Worm (Caenorhabditis elegans) whole organism, young adult: Measurements from ENCODE around the gene ykt-6.

Experiments used
- B0019.2 ChIP-seq: fragments of 200-800 bp; sonication (Bioruptor generic); conservative IDR thresholded peaks from 2 replicates; pipeline ENCODE4 v1.3.6; 2022; ENCODE audit warnings: missing genetic modification reagents, missing genetic modification characterization, missing compliant biosample characterization
- B0336.3 ChIP-seq: fragments of 200-800 bp; sonication (Bioruptor generic); IDR thresholded peaks from 2 replicates; pipeline ENCODE4 v1.3.6; 2022; ENCODE audit warnings: missing genetic modification characterization, missing compliant biosample characterization
- C17E4.6 ChIP-seq: fragments of 200-800 bp; sonication (Bioruptor generic); IDR thresholded peaks from 2 replicates; pipeline ENCODE4 v1.3.6; 2022; ENCODE audit warnings: missing genetic modification reagents, missing genetic modification characterization, missing compliant biosample characterization
- D2030.7 ChIP-seq: fragments of 200-800 bp; sonication (Bioruptor generic); IDR thresholded peaks from 2 replicates; pipeline ENCODE4 v1.3.6; 2022; ENCODE audit warnings: missing genetic modification reagents, missing genetic modification characterization, missing compliant biosample characterization
- F52B5.7 ChIP-seq: sonication (generic microtip); optimal IDR thresholded peaks from 2 replicates; lab custom pipeline; 2016; ENCODE audit warnings: mild to moderate bottlenecking, missing genetic modification characterization, missing compliant biosample characterization
- T26A5.8 ChIP-seq: sonication (generic microtip); optimal IDR thresholded peaks from 2 replicates; lab custom pipeline; 2016; ENCODE audit warnings: missing genetic modification characterization, missing compliant biosample characterization
- Y53F4B.3 ChIP-seq: fragments of 200-800 bp; sonication (Bioruptor generic); IDR thresholded peaks from 2 replicates; pipeline ENCODE4 v1.3.6; 2022; ENCODE audit warnings: missing genetic modification reagents, missing genetic modification characterization, missing compliant biosample characterization
- atf-7 ChIP-seq: sonication (generic microtip); optimal IDR thresholded peaks from 2 replicates; lab custom pipeline; 2017; ENCODE audit warnings: mild to moderate bottlenecking, missing genetic modification characterization, missing compliant biosample characterization
- attf-5 ChIP-seq: fragments of 200-800 bp; sonication (Bioruptor generic); optimal IDR thresholded peaks from 2 replicates; lab custom pipeline; 2018; ENCODE audit warnings: mild to moderate bottlenecking, missing genetic modification characterization, missing compliant biosample characterization
- attf-6 ChIP-seq: fragments of 200-800 bp; sonication (Bioruptor generic); IDR thresholded peaks from 2 replicates; pipeline ENCODE4 v1.3.6; 2022; ENCODE audit warnings: missing genetic modification reagents, missing genetic modification characterization, missing compliant biosample characterization
- bed-1 ChIP-seq: fragments of 200-800 bp; sonication (Bioruptor generic); IDR thresholded peaks from 2 replicates; pipeline ENCODE4 v1.3.6; 2022; ENCODE audit warnings: missing genetic modification reagents, missing genetic modification characterization, missing compliant biosample characterization
- ceh-27 ChIP-seq: fragments of 200-800 bp; sonication (Bioruptor generic); optimal IDR thresholded peaks from 2 replicates; lab custom pipeline; 2018; ENCODE audit warnings: mild to moderate bottlenecking, missing genetic modification characterization, moderate library complexity, missing compliant biosample characterization
- ceh-79 ChIP-seq: sonication (generic microtip); optimal IDR thresholded peaks from 2 replicates; lab custom pipeline; 2017; ENCODE audit warnings: mild to moderate bottlenecking, missing genetic modification characterization, missing compliant biosample characterization
- dox-1 ChIP-seq: fragments of 200-800 bp; sonication (Bioruptor generic); IDR thresholded peaks from 2 replicates; pipeline ENCODE4 v1.3.6; 2022; ENCODE audit warnings: missing genetic modification reagents, missing genetic modification characterization, missing compliant biosample characterization
- dpff-1 ChIP-seq: sonication (generic microtip); optimal IDR thresholded peaks from 2 replicates; lab custom pipeline; 2017; ENCODE audit warnings: mild to moderate bottlenecking, missing genetic modification characterization, missing compliant biosample characterization
- efl-1 ChIP-seq: fragments of 150-350 bp; optimal IDR thresholded peaks from 2 replicates; lab custom pipeline; 2014; ENCODE audit warnings: missing biosample characterization, missing genetic modification reagents, missing genetic modification characterization
- ekl-4 ChIP-seq: fragments of 200-800 bp; sonication (Bioruptor generic); IDR thresholded peaks from 2 replicates; pipeline ENCODE4 v1.3.6; 2022; ENCODE audit warnings: missing genetic modification reagents, missing genetic modification characterization, missing compliant biosample characterization
- fkh-3 ChIP-seq: sonication (generic microtip); optimal IDR thresholded peaks from 2 replicates; lab custom pipeline; 2016; ENCODE audit warnings: mild to moderate bottlenecking, missing genetic modification characterization, missing compliant biosample characterization
- hmg-1.2 ChIP-seq: fragments of 200-800 bp; sonication (Bioruptor generic); IDR thresholded peaks from 2 replicates; pipeline ENCODE4 v1.3.6; 2022; ENCODE audit warnings: missing genetic modification reagents, missing genetic modification characterization, missing compliant biosample characterization
- hmg-20 ChIP-seq: fragments of 200-800 bp; sonication (Bioruptor generic); IDR thresholded peaks from 2 replicates; pipeline ENCODE4 v1.3.6; 2022; ENCODE audit warnings: missing genetic modification reagents, missing genetic modification characterization, missing compliant biosample characterization
- let-607 ChIP-seq, 2 experiments: fragments of 200-800 bp in 1 of 2; sonication (Bioruptor generic) in 1 of 2; sonication (generic microtip) in 1 of 2; optimal IDR thresholded peaks; 2 replicates each; lab custom pipeline; 2016 to 2018; ENCODE audit warnings: mild to moderate bottlenecking in 2 of 2, missing compliant biosample characterization in 2 of 2, missing genetic modification characterization in 2 of 2, moderate library complexity in 2 of 2, missing genotype in 1 of 2
- lsl-1 ChIP-seq: fragments of 200-800 bp; sonication (Bioruptor generic); optimal IDR thresholded peaks from 2 replicates; lab custom pipeline; 2018; ENCODE audit warnings: mild to moderate bottlenecking, missing genetic modification characterization, moderate library complexity, missing compliant biosample characterization
- lsy-27 ChIP-seq: sonication (generic microtip); optimal IDR thresholded peaks from 2 replicates; lab custom pipeline; 2017; ENCODE audit warnings: missing genetic modification characterization, mild to moderate bottlenecking, missing compliant biosample characterization, antibody characterized with exemption, missing genotype, borderline replicate concordance; ENCODE audit not compliant: insufficient read depth
- madf-10 ChIP-seq: sonication (generic microtip); optimal IDR thresholded peaks from 2 replicates; lab custom pipeline; 2016; ENCODE audit warnings: mild to moderate bottlenecking, missing genetic modification characterization, missing compliant biosample characterization
- madf-6 ChIP-seq: fragments of 200-800 bp; sonication (Bioruptor generic); IDR thresholded peaks from 2 replicates; pipeline ENCODE4 v1.3.6; 2022; ENCODE audit warnings: missing genetic modification reagents, missing genetic modification characterization, missing compliant biosample characterization
- mes-4 ChIP-seq: sonication (generic microtip); optimal IDR thresholded peaks from 2 replicates; lab custom pipeline; 2016; ENCODE audit warnings: missing genotype, missing genetic modification characterization, missing compliant biosample characterization
- nfya-1 ChIP-seq: sonication (generic microtip); optimal IDR thresholded peaks from 2 replicates; lab custom pipeline; 2017; ENCODE audit warnings: antibody characterized with exemption, missing compliant biosample characterization, missing genetic modification characterization, borderline replicate concordance; ENCODE audit not compliant: insufficient read depth
- nfya-2 ChIP-seq: fragments of 200-800 bp; sonication (Bioruptor generic); IDR thresholded peaks from 2 replicates; pipeline ENCODE4 v1.3.6; 2022; ENCODE audit warnings: missing genetic modification reagents, missing genetic modification characterization, missing compliant biosample characterization
- nfyb-1 ChIP-seq: fragments of 200-800 bp; sonication (Bioruptor generic); IDR thresholded peaks from 2 replicates; pipeline ENCODE4 v1.3.6; 2022; ENCODE audit warnings: missing genetic modification reagents, missing genetic modification characterization, missing compliant biosample characterization
- nhr-80 ChIP-seq: sonication (generic microtip); optimal IDR thresholded peaks from 2 replicates; lab custom pipeline; 2016; ENCODE audit warnings: missing genetic modification characterization, missing compliant biosample characterization
- pha-4 ChIP-seq: fragments of 150-350 bp; sonication (generic microtip); optimal IDR thresholded peaks from 2 replicates; lab custom pipeline; 2014; ENCODE audit warnings: missing biosample characterization, missing genetic modification reagents, missing genetic modification characterization
- rcor-1 ChIP-seq: fragments of 200-800 bp; sonication (Bioruptor generic); IDR thresholded peaks from 2 replicates; pipeline ENCODE4 v1.3.6; 2022; ENCODE audit warnings: missing genetic modification reagents, missing genetic modification characterization, missing compliant biosample characterization
- sdz-38 ChIP-seq: sonication (generic microtip); optimal IDR thresholded peaks from 2 replicates; lab custom pipeline; 2016; ENCODE audit warnings: missing genotype, missing genetic modification characterization, missing compliant biosample characterization
- snpc-1.3 ChIP-seq: sonication (generic microtip); optimal IDR thresholded peaks from 2 replicates; lab custom pipeline; 2017; ENCODE audit warnings: missing genetic modification characterization, mild to moderate bottlenecking, missing compliant biosample characterization, antibody characterized with exemption, moderate library complexity, missing genotype, missing genetic modification reagents; ENCODE audit not compliant: insufficient read depth
- snpc-4 ChIP-seq, 5 experiments: fragments of 150-350 bp in 1 of 5; sonication (generic microtip) in 4 of 5; optimal IDR thresholded peaks; 2 replicates each; lab custom pipeline; 2014 to 2018; ENCODE audit warnings: missing genetic modification characterization in 5 of 5, missing biosample characterization in 3 of 5, antibody characterized with exemption in 2 of 5, mild to moderate bottlenecking in 2 of 5, missing compliant biosample characterization in 2 of 5, missing genotype in 2 of 5, moderate library complexity in 2 of 5, missing genetic modification reagents in 1 of 5
- tlf-1 ChIP-seq: fragments of 200-800 bp; sonication (Bioruptor generic); optimal IDR thresholded peaks from 2 replicates; lab custom pipeline; 2018; ENCODE audit warnings: mild to moderate bottlenecking, missing genetic modification characterization, missing compliant biosample characterization
- unc-130 ChIP-seq: sonication (generic microtip); optimal IDR thresholded peaks from 2 replicates; lab custom pipeline; 2016; ENCODE audit warnings: missing genetic modification reagents, missing genetic modification characterization, missing compliant biosample characterization
- xnd-1 ChIP-seq: sonication (generic microtip); optimal IDR thresholded peaks from 2 replicates; lab custom pipeline; 2016; ENCODE audit warnings: missing genotype, missing genetic modification reagents, missing genetic modification characterization, missing compliant biosample characterization
- ztf-18 ChIP-seq: sonication (generic microtip); optimal IDR thresholded peaks from 2 replicates; lab custom pipeline; 2016; ENCODE audit warnings: missing genotype, mild to moderate bottlenecking, missing genetic modification characterization, missing compliant biosample characterization
- ztf-26 ChIP-seq: sonication (generic microtip); optimal IDR thresholded peaks from 2 replicates; lab custom pipeline; 2017; ENCODE audit warnings: missing genetic modification characterization, missing compliant biosample characterization

The ykt-6 gene

DNA sequence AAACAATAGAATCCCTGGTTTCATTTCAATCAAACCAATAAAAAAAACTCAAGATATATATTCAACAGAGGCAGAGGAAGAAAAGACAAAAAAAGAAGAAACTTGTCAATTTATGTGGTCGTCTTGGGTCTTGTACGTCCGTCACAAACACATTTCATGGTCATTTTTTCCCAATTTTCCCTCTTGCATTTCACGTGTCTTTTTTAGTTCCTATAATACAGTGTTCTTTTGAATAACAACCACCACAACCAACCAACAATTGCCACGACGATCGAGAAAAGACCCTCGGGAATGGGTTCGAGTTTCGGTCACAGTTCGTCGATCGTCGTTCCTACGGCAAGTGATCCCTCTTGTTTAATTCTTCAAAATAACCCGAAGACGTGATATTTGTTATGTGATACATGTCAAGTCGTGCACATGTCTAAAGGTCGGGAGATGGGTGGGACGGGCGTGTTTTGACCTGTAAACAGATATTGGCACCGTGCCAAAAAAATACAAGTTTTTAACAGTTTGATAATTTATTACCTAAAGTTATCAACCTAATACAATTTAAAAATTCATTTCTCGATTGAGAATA lies 8.8 kb upstream of the ykt-6 start:
- TF ChIP-seq nfyb-1 (GFP tag; lab: Robert Waterston, UW) (0 out of 2 replicates have a peak, but pooled peaks have one; percentile 31), ceh-27 (GFP tag; lab: Kevin White, UChicago) (peak; percentile 12), hmg-20 (GFP tag; lab: Robert Waterston, UW) (no peak), C17E4.6 (no peak), sdz-38 (tag; lab: Kevin White, UChicago) (no peak), snpc-1.3 (tag; lab: Kevin White, UChicago) (no peak)

DNA sequence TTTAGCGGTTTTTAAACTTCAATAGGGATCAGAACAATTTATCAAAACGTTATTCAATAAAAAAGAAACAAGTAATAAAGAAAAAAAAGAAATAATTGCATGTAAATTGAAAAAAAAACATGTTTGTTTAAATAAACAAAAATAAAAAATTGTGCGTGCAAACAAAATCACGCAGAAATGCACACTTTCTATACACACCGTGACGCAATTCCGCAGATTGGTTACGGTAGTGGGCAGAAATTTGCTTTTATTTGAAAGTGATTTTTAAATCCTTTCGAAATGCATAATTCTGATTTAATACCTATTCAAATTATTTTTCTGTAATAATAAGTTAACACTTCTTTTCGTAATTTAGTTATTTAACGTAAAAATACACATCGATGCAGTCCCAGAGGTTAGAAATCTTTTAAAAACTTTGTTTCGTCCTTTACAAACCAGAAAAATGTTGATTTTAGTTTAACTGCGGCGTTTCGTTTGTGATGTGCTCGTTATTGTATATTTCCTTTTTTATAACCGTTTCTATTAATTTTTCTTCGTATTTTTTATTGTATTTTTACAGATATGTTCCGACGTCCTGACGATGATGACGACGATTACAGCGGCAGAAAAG lies 5.8 kb upstream of the ykt-6 start, which contains the start of gene cwf-19L2:
Gene cwf-19L2, plus strand, starts transcription at position 560 of the 610 bp plus-strand sequence.
- TF ChIP-seq efl-1 (GFP tag; lab: Kevin White, UChicago) = peak; percentile 16
- no peak for TF ChIP-seq F52B5.7
- TF ChIP-seq D2030.7 (GFP tag; lab: Robert Waterston, UW) = peak; percentile 44; the same call in 1 of the 2 replicates
- TF ChIP-seq hmg-1.2 = no peak
- peak; percentile 10; the same call in 1 of the 2 replicates for TF ChIP-seq madf-6
- TF ChIP-seq lsl-1 (GFP tag; lab: Kevin White, UChicago) = peak; percentile 69
- no peak for TF ChIP-seq ztf-18

DNA sequence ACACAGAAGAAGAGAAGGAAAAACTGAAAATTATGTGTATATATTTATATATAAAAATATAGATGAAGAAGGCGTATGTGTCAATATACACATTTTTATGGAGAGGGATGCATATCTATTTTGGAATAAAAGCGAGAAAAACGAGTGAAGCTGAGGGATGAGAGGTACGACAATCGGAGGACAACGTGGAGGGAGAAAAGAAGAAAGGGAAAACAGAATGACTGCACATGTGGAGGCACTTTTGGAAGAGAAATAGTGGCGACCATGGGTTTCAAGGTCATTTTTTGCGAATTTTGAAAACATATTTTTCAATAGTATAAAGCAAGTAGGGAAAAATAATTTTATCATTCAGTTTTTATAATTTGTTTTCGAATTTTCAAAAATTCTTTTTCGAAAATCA lies 5.2 kb upstream of the ykt-6 start:
- TF ChIP-seq pha-4 (tag; lab: Kevin White, UChicago) (no peak), nfya-2 (GFP tag; lab: Robert Waterston, UW) (no peak), ceh-79 (no peak), dox-1 (GFP tag; lab: Robert Waterston, UW) (no peak), nhr-80 (tag; lab: Kevin White, UChicago) (peak; percentile 40), attf-6 (GFP tag; lab: Robert Waterston, UW) (no peak), B0336.3 (GFP tag; lab: Robert Waterston, UW) (no peak), unc-130 (GFP tag; lab: Kevin White, UChicago) (no peak), let-607 (tag; optimal IDR thresholded peaks at IDR 0.05; lab: Kevin White, UChicago) (peak in 1 of 2 experiments; percentile 2), ekl-4 (GFP tag; lab: Robert Waterston, UW) (no peak), tlf-1 (GFP tag; lab: Kevin White, UChicago) (no peak), ztf-26 (tag; lab: Kevin White, UChicago) (no peak), Y53F4B.3 (GFP tag; lab: Robert Waterston, UW) (no peak), lsl-1 (GFP tag; lab: Kevin White, UChicago) (no peak), nfya-1 (no peak), fkh-3 (tag; lab: Kevin White, UChicago) (no peak), dpff-1 (tag; lab: Kevin White, UChicago) (no peak), T26A5.8 (tag; lab: Kevin White, UChicago) (no peak)

DNA sequence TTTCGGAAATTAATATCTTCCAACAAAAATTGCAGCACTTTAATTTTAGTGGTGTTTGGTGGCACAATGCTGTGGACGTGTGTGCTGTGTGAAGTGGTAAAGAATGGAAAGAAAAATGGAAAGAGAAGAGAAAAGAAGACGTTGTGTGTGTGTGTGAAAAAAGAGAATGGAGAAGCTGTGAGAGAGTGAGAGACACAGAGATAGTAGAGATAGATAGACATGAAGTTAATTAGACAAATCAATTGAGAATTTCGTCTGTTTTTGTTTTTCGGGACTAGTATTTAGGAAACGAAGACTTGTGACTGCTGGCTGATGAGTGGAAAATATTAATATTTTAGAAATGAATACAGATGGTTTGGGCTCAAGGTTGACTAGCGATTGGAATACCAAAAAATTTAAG lies 3.8 kb upstream of the ykt-6 start:
- TF ChIP-seq madf-10 (tag; lab: Kevin White, UChicago) = no peak

DNA sequence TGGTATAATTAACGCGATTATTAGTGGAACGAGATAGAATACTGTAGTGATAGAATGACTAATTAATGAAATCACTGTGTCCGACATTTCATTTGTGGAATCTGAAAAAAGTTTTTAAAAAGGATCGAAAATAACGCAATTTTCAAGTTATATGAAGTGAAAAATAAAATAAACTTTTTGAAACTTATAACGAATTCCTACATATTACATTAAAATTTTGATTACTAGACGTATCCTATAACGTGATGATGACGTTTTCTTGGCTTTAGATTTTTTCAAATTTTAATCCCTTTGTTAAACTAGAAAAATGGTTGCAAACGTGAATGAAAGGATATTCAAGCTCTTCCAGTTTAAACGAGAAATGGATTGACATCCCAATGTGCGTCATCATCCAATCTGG lies 3.1 kb upstream of the ykt-6 start, which contains the start of gene algn-11:
Gene algn-11, minus strand, starts transcription at position 101 of the 400 bp plus-strand sequence.
- no peak for TF ChIP-seq B0336.3 (GFP tag; lab: Robert Waterston, UW)
- no peak for TF ChIP-seq nfyb-1 (GFP tag; lab: Robert Waterston, UW)
- no peak for TF ChIP-seq dpff-1 (tag; lab: Kevin White, UChicago)
- TF ChIP-seq nfya-1 = no peak
- TF ChIP-seq xnd-1 = no peak
- TF ChIP-seq bed-1 (GFP tag; lab: Robert Waterston, UW) = no peak
- TF ChIP-seq attf-5 = no peak
- no peak for TF ChIP-seq rcor-1 (GFP tag; lab: Robert Waterston, UW)
- no peak for TF ChIP-seq atf-7 (tag; lab: Kevin White, UChicago)
- TF ChIP-seq B0019.2 (GFP tag; lab: Robert Waterston, UW) = no peak
- no peak for TF ChIP-seq snpc-4 (GFP tag; optimal IDR thresholded peaks at IDR 0.05; lab: Kevin White, UChicago)
- no peak for TF ChIP-seq snpc-4 (tag; optimal IDR thresholded peaks at IDR 0.05; lab: Kevin White, UChicago)
- TF ChIP-seq mes-4 (tag; lab: Kevin White, UChicago) = no peak
- TF ChIP-seq tlf-1 (GFP tag; lab: Kevin White, UChicago) = no peak
- TF ChIP-seq lsy-27 (tag; lab: Kevin White, UChicago) = no peak
